Worm (Caenorhabditis elegans) whole organism, mixed stage, embryonic: ENCODE data around the gene F11A5.18.

Source experiments
- M03D4.4 ChIP-seq: sonication (generic microtip); optimal IDR thresholded peaks from 2 replicates; lab custom pipeline; 2017; ENCODE audit warnings: mild to moderate bottlenecking, missing genetic modification characterization, missing compliant biosample characterization
- elt-1 ChIP-seq: sonication (generic microtip); optimal IDR thresholded peaks from 2 replicates; lab custom pipeline; 2017; ENCODE audit warnings: missing genetic modification characterization, mild to moderate bottlenecking, missing compliant biosample characterization, antibody characterized with exemption, moderate library complexity, borderline replicate concordance; ENCODE audit not compliant: insufficient read depth
- sptf-1 ChIP-seq: sonication (generic microtip); optimal IDR thresholded peaks from 2 replicates; lab custom pipeline; 2017; ENCODE audit warnings: mild to moderate bottlenecking, missing genetic modification characterization, moderate library complexity, missing compliant biosample characterization

F11A5.18 gene

DNA sequence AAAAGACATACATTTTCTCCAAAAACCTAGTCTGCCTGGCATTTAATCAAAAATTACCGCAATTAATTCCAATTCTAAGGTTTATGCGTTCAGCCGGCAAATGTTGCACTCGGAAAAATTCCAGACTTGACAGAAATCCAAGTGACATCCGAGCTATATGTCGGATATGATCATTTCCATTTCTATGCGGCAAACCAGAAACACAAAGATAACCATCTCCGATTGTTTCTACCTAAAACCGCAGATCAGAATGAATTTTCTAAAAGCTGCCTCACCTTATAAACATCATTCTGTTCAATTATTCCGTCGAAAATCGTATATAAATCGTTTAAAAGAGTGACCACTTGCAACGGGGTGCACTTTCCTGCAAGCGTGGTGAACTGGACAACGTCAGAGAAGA lies 46.4 kb downstream of the F11A5.18 start:
- TF ChIP-seq M03D4.4 (no peak), elt-1 (tag; lab: Kevin White, UChicago) (peak; percentile 52)

DNA sequence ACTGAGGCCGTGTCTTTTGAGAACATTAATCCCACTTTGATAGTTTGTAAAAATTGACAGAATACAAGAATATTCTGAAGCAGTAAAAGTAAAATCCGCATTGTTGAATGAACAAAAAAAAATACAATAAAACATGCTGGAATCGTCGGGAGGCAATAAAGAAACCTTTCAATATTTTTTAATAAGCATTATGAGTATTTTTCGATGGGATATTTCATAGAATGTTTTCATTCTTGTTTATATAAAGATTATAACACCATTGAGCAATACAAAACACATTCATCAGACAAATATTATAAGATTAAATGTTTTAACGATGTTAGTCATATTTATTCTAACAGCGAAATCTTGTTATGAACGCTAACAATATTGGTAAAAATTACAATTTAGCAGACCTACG lies 51.0 kb downstream of the F11A5.18 start, which contains the start of gene gcy-20:
Gene gcy-20 (minus strand): TSS at position 101 of the 400 bp plus-strand sequence.
- no peak for TF ChIP-seq sptf-1
- TF ChIP-seq M03D4.4: no peak
- no peak for TF ChIP-seq elt-1 (tag; lab: Kevin White, UChicago)
